Worm (Caenorhabditis elegans) whole organism, L3 larva: ENCODE data around the gene slt-1.

ENCODE experiments used
- ZK546.5 ChIP-seq: sonication (generic microtip); optimal IDR thresholded peaks from 2 replicates; lab custom pipeline; 2017; ENCODE audit warnings: missing biosample characterization, missing genetic modification characterization
- ceh-16 ChIP-seq: sonication (generic microtip); optimal IDR thresholded peaks from 2 replicates; lab custom pipeline; 2017; ENCODE audit warnings: missing biosample characterization, missing genetic modification characterization
- ceh-28 ChIP-seq: fragments of 150-350 bp; optimal IDR thresholded peaks from 2 replicates; lab custom pipeline; 2014; ENCODE audit warnings: missing biosample characterization, missing genetic modification reagents, missing genetic modification characterization
- daf-12 ChIP-seq: fragments of 150-350 bp; optimal IDR thresholded peaks from 2 replicates; lab custom pipeline; 2014; ENCODE audit warnings: missing biosample characterization, missing genetic modification reagents, missing genetic modification characterization
- egl-27 ChIP-seq: sonication (generic microtip); optimal IDR thresholded peaks from 4 replicates; lab custom pipeline; 2017; ENCODE audit warnings: missing biosample characterization, missing genetic modification reagents, missing genetic modification characterization
- egl-5 ChIP-seq: fragments of 150-350 bp; optimal IDR thresholded peaks from 2 replicates; lab custom pipeline; 2017; ENCODE audit warnings: missing biosample characterization, missing genetic modification reagents, missing genetic modification characterization, inconsistent platforms
- elt-1 ChIP-seq: fragments of 150-350 bp; optimal IDR thresholded peaks from 2 replicates; lab custom pipeline; 2014; ENCODE audit warnings: missing biosample characterization, missing genetic modification characterization
- elt-3 ChIP-seq, 3 experiments: fragments of 150-350 bp in 1 of 3; sonication (generic microtip) in 2 of 3; optimal IDR thresholded peaks; 2 replicates in 2 of 3; 4 replicates in 1 of 3; lab custom pipeline; 2014 to 2017; ENCODE audit warnings: missing biosample characterization in 3 of 3, missing genetic modification characterization in 3 of 3
- fkh-10 ChIP-seq: sonication (generic microtip); optimal IDR thresholded peaks from 2 replicates; lab custom pipeline; 2017; ENCODE audit warnings: missing biosample characterization, missing genetic modification reagents, missing genetic modification characterization
- fkh-2 ChIP-seq: fragments of 150-350 bp; optimal IDR thresholded peaks from 2 replicates; lab custom pipeline; 2014; ENCODE audit warnings: missing biosample characterization, missing genetic modification reagents, missing genetic modification characterization
- fos-1 ChIP-seq: fragments of 150-350 bp; optimal IDR thresholded peaks from 2 replicates; lab custom pipeline; 2014; ENCODE audit warnings: missing biosample characterization, missing genetic modification characterization
- hmg-11 ChIP-seq: sonication (generic microtip); optimal IDR thresholded peaks from 2 replicates; lab custom pipeline; 2016; ENCODE audit warnings: missing genetic modification characterization, missing compliant biosample characterization
- jun-1 ChIP-seq: fragments of 150-350 bp; optimal IDR thresholded peaks from 2 replicates; lab custom pipeline; 2014; ENCODE audit warnings: missing biosample characterization, missing genetic modification reagents, missing genetic modification characterization
- lin-15B ChIP-seq: fragments of 150-350 bp; optimal IDR thresholded peaks from 2 replicates; lab custom pipeline; 2014; ENCODE audit warnings: missing biosample characterization, missing genetic modification characterization
- lin-39 ChIP-seq: fragments of 150-350 bp; optimal IDR thresholded peaks from 2 replicates; lab custom pipeline; 2018; ENCODE audit warnings: missing biosample characterization, missing genetic modification reagents, missing genetic modification characterization
- mdl-1 ChIP-seq: fragments of 150-350 bp; optimal IDR thresholded peaks from 2 replicates; lab custom pipeline; 2014; ENCODE audit warnings: missing biosample characterization, missing genetic modification characterization
- mml-1 ChIP-seq: fragments of 150-350 bp; sonication (generic microtip); optimal IDR thresholded peaks from 3 replicates; lab custom pipeline; 2014; ENCODE audit warnings: missing biosample characterization, missing genetic modification characterization
- nfya-1 ChIP-seq: sonication (generic microtip); optimal IDR thresholded peaks from 2 replicates; lab custom pipeline; 2017; ENCODE audit warnings: missing genetic modification characterization, mild to moderate bottlenecking, missing compliant biosample characterization, antibody characterized with exemption, moderate library complexity; ENCODE audit not compliant: insufficient read depth
- nhr-11 ChIP-seq: fragments of 150-350 bp; optimal IDR thresholded peaks from 2 replicates; lab custom pipeline; 2014; ENCODE audit warnings: missing biosample characterization, missing genetic modification characterization
- nhr-237 ChIP-seq: fragments of 150-350 bp; optimal IDR thresholded peaks from 2 replicates; lab custom pipeline; 2014; ENCODE audit warnings: missing biosample characterization, missing genetic modification characterization
- nhr-25 ChIP-seq: sonication (generic microtip); optimal IDR thresholded peaks from 2 replicates; lab custom pipeline; 2017; ENCODE audit warnings: missing biosample characterization, missing genetic modification characterization
- nhr-28 ChIP-seq: fragments of 150-350 bp; optimal IDR thresholded peaks from 2 replicates; lab custom pipeline; 2014; ENCODE audit warnings: missing biosample characterization, missing genetic modification characterization
- nhr-43 ChIP-seq: sonication (generic microtip); optimal IDR thresholded peaks from 2 replicates; lab custom pipeline; 2016; ENCODE audit warnings: mild to moderate bottlenecking, missing genetic modification characterization, missing compliant biosample characterization; ENCODE audit not compliant: poor library complexity, severe bottlenecking
- nhr-67 ChIP-seq: fragments of 150-350 bp; optimal IDR thresholded peaks from 2 replicates; lab custom pipeline; 2014; ENCODE audit warnings: missing biosample characterization, missing genetic modification characterization
- pha-4 ChIP-seq: fragments of 150-350 bp; optimal IDR thresholded peaks from 2 replicates; lab custom pipeline; 2014; ENCODE audit warnings: missing biosample characterization, missing genetic modification reagents, missing genetic modification characterization
- pqm-1 ChIP-seq: fragments of 150-350 bp; optimal IDR thresholded peaks from 2 replicates; lab custom pipeline; 2017; ENCODE audit warnings: missing biosample characterization, missing genetic modification characterization, inconsistent platforms
- sea-2 ChIP-seq: fragments of 150-350 bp; sonication (generic microtip); optimal IDR thresholded peaks from 4 replicates; lab custom pipeline; 2014; ENCODE audit warnings: missing biosample characterization, missing genetic modification reagents, missing genetic modification characterization
- skn-1 ChIP-seq: fragments of 150-350 bp; optimal IDR thresholded peaks from 2 replicates; lab custom pipeline; 2014; ENCODE audit warnings: missing biosample characterization, missing genetic modification characterization
- snpc-4 ChIP-seq: fragments of 150-350 bp; optimal IDR thresholded peaks from 2 replicates; lab custom pipeline; 2014; ENCODE audit warnings: missing biosample characterization, missing genetic modification characterization
- tbx-2 ChIP-seq: sonication (generic microtip); optimal IDR thresholded peaks from 2 replicates; lab custom pipeline; 2016; ENCODE audit warnings: mild to moderate bottlenecking, missing genetic modification characterization, missing compliant biosample characterization
- unc-39 ChIP-seq: sonication (generic microtip); optimal IDR thresholded peaks from 4 replicates; lab custom pipeline; 2017; ENCODE audit warnings: missing biosample characterization, missing genetic modification characterization
- unc-62 ChIP-seq: fragments of 150-350 bp; sonication (generic microtip); optimal IDR thresholded peaks from 4 replicates; lab custom pipeline; 2014; ENCODE audit warnings: missing biosample characterization, missing genetic modification reagents, missing genetic modification characterization
- zag-1 ChIP-seq: fragments of 150-350 bp; optimal IDR thresholded peaks from 2 replicates; lab custom pipeline; 2014; ENCODE audit warnings: missing biosample characterization, missing genetic modification characterization
- ztf-4 ChIP-seq: fragments of 150-350 bp; optimal IDR thresholded peaks from 2 replicates; lab custom pipeline; 2014; ENCODE audit warnings: missing biosample characterization, missing genetic modification characterization

slt-1 gene

DNA sequence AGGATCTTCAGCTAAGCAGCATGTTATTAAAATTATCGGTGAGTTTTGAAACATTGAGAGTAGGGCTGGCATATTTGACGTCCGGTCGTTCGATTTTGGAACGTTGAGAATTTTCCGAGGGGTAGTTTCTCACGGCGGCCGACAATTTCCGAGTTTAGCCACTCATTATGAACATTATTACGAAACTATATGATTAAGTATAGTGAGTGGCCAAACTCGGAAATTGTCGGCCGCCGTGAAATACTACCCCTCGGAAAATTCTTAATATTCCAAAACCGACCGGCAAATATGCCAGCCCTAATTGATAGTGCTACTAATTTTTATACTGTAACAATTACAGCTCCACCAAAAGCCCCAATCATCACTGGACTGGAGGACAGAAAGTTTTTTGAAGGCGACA is 16.7 kb upstream of the slt-1 start:
- no peak for TF ChIP-seq ceh-28 (tag; lab: Kevin White, UChicago)
- no peak for TF ChIP-seq nhr-11 (tag; lab: Kevin White, UChicago)
- no peak for TF ChIP-seq skn-1 (tag; lab: Kevin White, UChicago)
- TF ChIP-seq egl-5 (tag; lab: Kevin White, UChicago), result no peak
- TF ChIP-seq mml-1 (tag; lab: Kevin White, UChicago), result no peak

- TF ChIP-seq tbx-2 (tag; lab: Kevin White, UChicago) (no peak), mdl-1 (tag; lab: Kevin White, UChicago) (no peak), snpc-4 (tag; lab: Kevin White, UChicago) (no peak), ztf-4 (tag; lab: Kevin White, UChicago) (no peak), nhr-237 (no peak), daf-12 (tag; lab: Kevin White, UChicago) (no peak), fos-1 (no peak), unc-62 (GFP tag; lab: Kevin White, UChicago) (no peak), elt-3 (tag; optimal IDR thresholded peaks at IDR 0.05; lab: Kevin White, UChicago) (no peak), pqm-1 (tag; lab: Kevin White, UChicago) (no peak), unc-39 (tag; lab: Kevin White, UChicago) (no peak), fkh-2 (no peak), egl-27 (tag; lab: Kevin White, UChicago) (no peak), ZK546.5 (tag; lab: Kevin White, UChicago) (no peak), nhr-25 (tag; lab: Kevin White, UChicago) (no peak), hmg-11 (tag; lab: Kevin White, UChicago) (no peak)
Observed at ce11 chrX:14659454-14659853, 14.7 kb upstream of the slt-1 start.

DNA sequence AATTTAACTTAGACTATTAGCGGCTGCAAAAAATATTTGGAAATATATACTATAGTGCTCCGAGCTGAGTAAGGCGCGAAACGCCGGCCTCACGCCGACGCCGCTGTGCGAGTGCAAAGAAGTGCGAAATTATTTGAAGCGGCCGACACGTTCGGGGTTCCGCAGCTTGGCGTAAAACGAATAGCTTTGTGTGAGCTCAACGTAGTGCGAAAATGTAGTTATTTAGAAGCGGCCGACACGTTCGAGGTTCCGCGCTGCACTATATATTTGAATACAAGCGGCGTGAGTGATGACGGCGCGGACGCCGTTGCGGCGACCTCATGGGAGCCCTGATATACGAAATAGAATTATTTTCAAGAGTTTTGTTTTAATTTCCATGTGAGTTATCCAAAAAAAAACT is 12.2 kb upstream of the slt-1 start:
- TF ChIP-seq pha-4 (tag; lab: Kevin White, UChicago) (no peak), nfya-1 (tag; lab: Kevin White, UChicago) (no peak), ZK546.5 (tag; lab: Kevin White, UChicago) (no peak), elt-1 (tag; lab: Kevin White, UChicago) (no peak), nhr-237 (no peak), lin-39 (tag; lab: Kevin White, UChicago) (no peak), nhr-67 (tag; lab: Kevin White, UChicago) (no peak), nhr-28 (tag; lab: Kevin White, UChicago) (no peak)

DNA sequence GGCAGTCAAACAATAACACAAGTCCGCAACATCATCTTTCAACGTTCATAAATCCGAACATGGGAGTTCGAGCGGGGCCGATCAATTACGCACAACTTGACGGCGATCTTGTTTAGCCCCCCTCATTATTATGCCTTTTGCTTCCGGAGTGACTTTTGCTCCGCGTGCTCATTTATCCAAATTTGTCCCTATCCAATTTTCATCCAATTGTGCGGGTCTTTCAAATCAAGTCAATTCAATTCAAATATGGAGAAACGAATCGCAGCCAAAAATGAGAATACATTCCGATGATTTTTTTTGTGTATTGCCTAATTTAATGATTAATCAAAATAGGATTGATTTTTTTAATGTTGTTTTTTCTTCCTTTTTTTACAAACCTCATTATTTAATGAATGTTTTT is 11.7 kb upstream of the slt-1 start:
- TF ChIP-seq elt-3 (tag; optimal IDR thresholded peaks at IDR 0.05; lab: Kevin White, UChicago), result no peak
- no peak for TF ChIP-seq jun-1 (tag; lab: Kevin White, UChicago)
- no peak for TF ChIP-seq nhr-43 (tag; lab: Kevin White, UChicago)
- TF ChIP-seq lin-39 (tag; lab: Kevin White, UChicago), result no peak
- TF ChIP-seq ceh-16, result no peak
- no peak for TF ChIP-seq nhr-25 (tag; lab: Kevin White, UChicago)
- no peak for TF ChIP-seq unc-62 (GFP tag; lab: Kevin White, UChicago)
- TF ChIP-seq sea-2 (GFP tag; lab: Kevin White, UChicago), result no peak
- no peak for TF ChIP-seq mml-1 (tag; lab: Kevin White, UChicago)
- no peak for TF ChIP-seq zag-1
- TF ChIP-seq, all 47 proteins: peak for 0

DNA sequence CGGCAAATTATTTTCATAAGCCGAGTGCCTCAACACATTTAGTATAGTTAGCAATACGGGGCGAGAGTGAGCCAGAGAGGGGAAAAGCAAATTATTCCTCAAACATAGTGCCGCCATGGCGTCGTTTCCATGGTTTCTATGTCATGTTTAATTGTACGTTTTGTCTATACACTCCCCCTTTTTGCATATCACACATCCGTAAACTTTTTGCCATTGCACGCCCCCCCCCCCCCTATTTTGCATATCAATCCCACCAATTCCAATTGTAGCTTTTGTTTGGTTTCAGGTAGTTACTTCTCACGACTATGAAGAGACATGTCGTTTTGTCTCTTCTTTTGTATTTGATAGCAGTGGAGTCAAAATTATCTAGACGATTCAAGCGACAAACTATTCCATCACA is 10.1 kb upstream of the slt-1 start, which contains the start of gene C26G2.2:
Gene C26G2.2 (plus strand): TSS at position 301 of the 400 bp plus-strand sequence.
- TF ChIP-seq jun-1 (tag; lab: Kevin White, UChicago) (no peak), snpc-4 (tag; lab: Kevin White, UChicago) (no peak), fkh-10 (no peak), fkh-2 (no peak), lin-15B (no peak), lin-39 (tag; lab: Kevin White, UChicago) (no peak), ZK546.5 (tag; lab: Kevin White, UChicago) (no peak), hmg-11 (tag; lab: Kevin White, UChicago) (no peak), nhr-11 (tag; lab: Kevin White, UChicago) (no peak)
